Worm (Caenorhabditis elegans) whole organism, L4 larva: Measurements from ENCODE around the gene C16A3.5.

Source experiments
- D1046.2 ChIP-seq: fragments of 200-800 bp; sonication (Bioruptor generic); IDR thresholded peaks from 2 replicates; pipeline ENCODE4 v1.3.6; 2022; ENCODE audit warnings: missing genetic modification characterization, missing compliant biosample characterization
- F10B5.3 ChIP-seq: sonication (generic microtip); optimal IDR thresholded peaks from 2 replicates; lab custom pipeline; 2016; ENCODE audit warnings: mild to moderate bottlenecking, missing genetic modification characterization, missing compliant biosample characterization
- R02D3.7 ChIP-seq: fragments of 150-350 bp; sonication (generic microtip); optimal IDR thresholded peaks from 3 replicates; lab custom pipeline; 2014; ENCODE audit warnings: missing biosample characterization, missing genetic modification characterization
- T20F7.1 ChIP-seq: fragments of 200-800 bp; sonication (Bioruptor generic); optimal IDR thresholded peaks from 2 replicates; lab custom pipeline; 2018; ENCODE audit warnings: mild to moderate bottlenecking, missing genetic modification characterization, missing compliant biosample characterization
- Y5F2A.4 ChIP-seq: fragments of 200-800 bp; sonication (Bioruptor generic); optimal IDR thresholded peaks from 2 replicates; lab custom pipeline; 2018; ENCODE audit warnings: mild to moderate bottlenecking, missing genetic modification characterization, missing compliant biosample characterization
- Y75B8A.6 ChIP-seq: fragments of 200-800 bp; sonication (Bioruptor generic); IDR thresholded peaks from 2 replicates; pipeline ENCODE4 v1.3.6; 2022; ENCODE audit warnings: missing genetic modification reagents, missing genetic modification characterization, missing compliant biosample characterization
- ama-1 ChIP-seq: fragments of 150-350 bp; optimal IDR thresholded peaks from 2 replicates; lab custom pipeline; 2014; ENCODE audit warnings: inconsistent platforms, mixed read lengths
- ceh-32 ChIP-seq: sonication (generic microtip); optimal IDR thresholded peaks from 2 replicates; lab custom pipeline; 2016; ENCODE audit warnings: mild to moderate bottlenecking, missing genetic modification characterization, missing compliant biosample characterization; ENCODE audit not compliant: poor library complexity
- ceh-44 ChIP-seq: fragments of 200-800 bp; sonication (Bioruptor generic); IDR thresholded peaks from 2 replicates; pipeline ENCODE4 v1.3.6; 2022; ENCODE audit warnings: missing genetic modification reagents, missing genetic modification characterization, missing compliant biosample characterization
- daf-16 ChIP-seq, 3 experiments: sonication (generic microtip); optimal IDR thresholded peaks; 2 replicates each; lab custom pipeline; 2016 to 2017; ENCODE audit warnings: missing genetic modification characterization in 3 of 3, missing genetic modification reagents in 3 of 3, mild to moderate bottlenecking in 2 of 3, missing compliant biosample characterization in 2 of 3, missing biosample characterization in 1 of 3, moderate library complexity in 1 of 3
- daf-19 ChIP-seq: fragments of 200-800 bp; sonication (Bioruptor generic); conservative IDR thresholded peaks from 2 replicates; pipeline ENCODE4 v1.3.6; 2022; ENCODE audit warnings: missing genetic modification characterization, missing compliant biosample characterization
- dmd-6 ChIP-seq: fragments of 200-800 bp; sonication (Bioruptor generic); IDR thresholded peaks from 2 replicates; pipeline ENCODE4 v1.3.6; 2022; ENCODE audit warnings: missing genetic modification reagents, missing genetic modification characterization, missing compliant biosample characterization
- duxl-1 ChIP-seq: sonication (generic microtip); optimal IDR thresholded peaks from 2 replicates; lab custom pipeline; 2016; ENCODE audit warnings: mild to moderate bottlenecking, missing genetic modification characterization, moderate library complexity, missing compliant biosample characterization; ENCODE audit not compliant: poor library complexity
- dve-1 ChIP-seq: sonication (generic microtip); optimal IDR thresholded peaks from 2 replicates; lab custom pipeline; 2017; ENCODE audit warnings: antibody characterized with exemption, mild to moderate bottlenecking, missing genetic modification characterization, missing compliant biosample characterization; ENCODE audit not compliant: insufficient read depth
- fkh-10 ChIP-seq: fragments of 150-350 bp; optimal IDR thresholded peaks from 2 replicates; lab custom pipeline; 2014; ENCODE audit warnings: missing biosample characterization, missing genetic modification reagents, missing genetic modification characterization
- gei-8 ChIP-seq: fragments of 200-800 bp; sonication (Bioruptor generic); optimal IDR thresholded peaks from 2 replicates; lab custom pipeline; 2018; ENCODE audit warnings: mild to moderate bottlenecking, missing genetic modification characterization, missing compliant biosample characterization
- hif-1 ChIP-seq, 2 experiments: sonication (generic microtip); optimal IDR thresholded peaks; 2 replicates each; lab custom pipeline; 2016 to 2017; ENCODE audit warnings: missing compliant biosample characterization in 2 of 2, missing genetic modification characterization in 2 of 2, missing genetic modification reagents in 2 of 2, missing genotype in 2 of 2, mild to moderate bottlenecking in 1 of 2
- hlh-11 ChIP-seq: fragments of 200-800 bp; sonication (Bioruptor generic); optimal IDR thresholded peaks from 2 replicates; lab custom pipeline; 2018; ENCODE audit warnings: mild to moderate bottlenecking, missing genetic modification characterization, missing compliant biosample characterization
- hlh-30 ChIP-seq: sonication (generic microtip); optimal IDR thresholded peaks from 2 replicates; lab custom pipeline; 2017; ENCODE audit warnings: antibody characterized with exemption, mild to moderate bottlenecking, missing genetic modification characterization, missing compliant biosample characterization; ENCODE audit not compliant: insufficient read depth
- lim-7 ChIP-seq: fragments of 200-800 bp; sonication (Bioruptor generic); IDR thresholded peaks from 2 replicates; pipeline ENCODE4 v1.3.6; 2022; ENCODE audit warnings: missing genetic modification characterization, missing compliant biosample characterization
- lin-13 ChIP-seq: fragments of 150-350 bp; optimal IDR thresholded peaks from 2 replicates; lab custom pipeline; 2014; ENCODE audit warnings: missing biosample characterization, missing genetic modification reagents, missing genetic modification characterization
- lir-3 ChIP-seq: sonication (generic microtip); optimal IDR thresholded peaks from 2 replicates; lab custom pipeline; 2016; ENCODE audit warnings: mild to moderate bottlenecking, missing genetic modification characterization, missing compliant biosample characterization
- madf-9 ChIP-seq: fragments of 200-800 bp; sonication (Bioruptor generic); conservative IDR thresholded peaks from 2 replicates; pipeline ENCODE4 v1.3.6; 2022; ENCODE audit warnings: missing genetic modification reagents, missing genetic modification characterization, missing compliant biosample characterization
- mdl-1 ChIP-seq, 2 experiments: fragments of 150-350 bp in 1 of 2; sonication (generic microtip) in 1 of 2; optimal IDR thresholded peaks; 2 replicates each; lab custom pipeline; 2014 to 2017; ENCODE audit warnings: missing biosample characterization in 2 of 2, missing genetic modification characterization in 2 of 2
- mep-1 ChIP-seq: fragments of 150-350 bp; sonication (generic microtip); optimal IDR thresholded peaks from 3 replicates; lab custom pipeline; 2014; ENCODE audit warnings: missing biosample characterization, missing genetic modification characterization
- mes-2 ChIP-seq: sonication (generic microtip); optimal IDR thresholded peaks from 2 replicates; lab custom pipeline; 2016; ENCODE audit warnings: missing genotype, mild to moderate bottlenecking, missing genetic modification characterization, missing compliant biosample characterization; ENCODE audit not compliant: poor library complexity, severe bottlenecking
- nhr-111 ChIP-seq: fragments of 200-800 bp; sonication (Bioruptor generic); optimal IDR thresholded peaks from 2 replicates; lab custom pipeline; 2018; ENCODE audit warnings: mild to moderate bottlenecking, missing genetic modification characterization, missing compliant biosample characterization
- nhr-237 ChIP-seq: sonication (generic microtip); optimal IDR thresholded peaks from 2 replicates; lab custom pipeline; 2017; ENCODE audit warnings: missing biosample characterization, missing genetic modification characterization
- nhr-28 ChIP-seq: fragments of 150-350 bp; optimal IDR thresholded peaks from 2 replicates; lab custom pipeline; 2014; ENCODE audit warnings: missing biosample characterization, missing genetic modification characterization
- nhr-41 ChIP-seq: fragments of 200-800 bp; sonication (Bioruptor generic); IDR thresholded peaks from 2 replicates; pipeline ENCODE4 v1.3.6; 2022; ENCODE audit warnings: missing genetic modification reagents, missing genetic modification characterization, missing compliant biosample characterization
- nhr-48 ChIP-seq: sonication (generic microtip); optimal IDR thresholded peaks from 2 replicates; lab custom pipeline; 2016; ENCODE audit warnings: mild to moderate bottlenecking, missing genetic modification characterization, missing compliant biosample characterization
- nhr-6 ChIP-seq: fragments of 150-350 bp; optimal IDR thresholded peaks from 2 replicates; lab custom pipeline; 2014; ENCODE audit warnings: missing biosample characterization, missing genetic modification characterization
- nhr-77 ChIP-seq: fragments of 150-350 bp; optimal IDR thresholded peaks from 2 replicates; lab custom pipeline; 2014; ENCODE audit warnings: missing biosample characterization, missing genetic modification characterization
- php-3 ChIP-seq: fragments of 200-800 bp; sonication (Bioruptor generic); IDR thresholded peaks from 2 replicates; pipeline ENCODE4 v1.3.6; 2022; ENCODE audit warnings: missing genetic modification reagents, missing genetic modification characterization, missing compliant biosample characterization
- pqm-1 ChIP-seq: sonication (generic microtip); optimal IDR thresholded peaks from 2 replicates; lab custom pipeline; 2017; ENCODE audit warnings: missing biosample characterization, missing genetic modification characterization
- rbr-2 ChIP-seq: sonication (generic microtip); optimal IDR thresholded peaks from 2 replicates; lab custom pipeline; 2016; ENCODE audit warnings: missing genotype, missing genetic modification characterization, missing compliant biosample characterization
- skn-1 ChIP-seq: fragments of 150-350 bp; optimal IDR thresholded peaks from 2 replicates; lab custom pipeline; 2014; ENCODE audit warnings: missing biosample characterization, missing genetic modification characterization
- snpc-1.2 ChIP-seq: fragments of 200-800 bp; sonication (Bioruptor generic); IDR thresholded peaks from 2 replicates; pipeline ENCODE4 v1.3.6; 2022; ENCODE audit warnings: missing genetic modification reagents, missing genetic modification characterization, missing compliant biosample characterization
- spr-1 ChIP-seq: sonication (generic microtip); optimal IDR thresholded peaks from 2 replicates; lab custom pipeline; 2016; ENCODE audit warnings: mild to moderate bottlenecking, missing genetic modification characterization, missing compliant biosample characterization
- tag-97 ChIP-seq: fragments of 200-800 bp; sonication (Bioruptor generic); IDR thresholded peaks from 2 replicates; pipeline ENCODE4 v1.3.6; 2022; ENCODE audit warnings: missing genetic modification characterization, missing compliant biosample characterization
- tra-1 ChIP-seq: fragments of 200-800 bp; sonication (Bioruptor generic); IDR thresholded peaks from 2 replicates; pipeline ENCODE4 v1.3.6; 2022; ENCODE audit warnings: missing genetic modification reagents, missing genetic modification characterization, missing compliant biosample characterization
- unc-39 ChIP-seq: sonication (generic microtip); optimal IDR thresholded peaks from 2 replicates; lab custom pipeline; 2017; ENCODE audit warnings: missing biosample characterization, missing genetic modification characterization
- zag-1 ChIP-seq: fragments of 150-350 bp; optimal IDR thresholded peaks from 2 replicates; lab custom pipeline; 2014; ENCODE audit warnings: missing biosample characterization, missing genetic modification characterization
- zip-2 ChIP-seq: fragments of 150-350 bp; optimal IDR thresholded peaks from 2 replicates; lab custom pipeline; 2014; ENCODE audit warnings: missing biosample characterization, missing genetic modification characterization
- ztf-11 ChIP-seq: fragments of 150-350 bp; optimal IDR thresholded peaks from 2 replicates; lab custom pipeline; 2014; ENCODE audit warnings: missing biosample characterization, missing genetic modification characterization

C16A3.5 gene

DNA sequence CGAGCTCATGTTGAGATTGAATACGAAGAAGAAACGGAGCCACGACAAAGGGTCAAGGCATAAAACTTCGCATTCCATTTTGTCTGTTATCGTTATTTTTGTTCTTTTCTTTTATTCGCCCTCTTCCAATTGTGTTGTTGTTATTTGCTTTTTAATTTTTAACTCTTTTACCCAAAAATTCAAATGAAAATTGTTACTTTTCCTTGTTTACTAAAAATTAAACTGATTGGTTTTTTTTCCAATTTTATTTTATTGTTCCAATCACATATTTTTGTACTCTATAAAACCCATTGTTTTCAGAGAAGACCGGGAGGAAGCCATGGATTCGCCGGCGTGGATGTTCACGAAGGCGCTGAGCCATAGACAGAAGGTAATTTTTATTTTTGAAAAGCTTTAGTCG lies at the start of gene C16A3.5:
C16A3.5 (plus strand) TSS at position 301 of the 400 bp plus-strand sequence.
- TF ChIP-seq Y5F2A.4 (GFP tag; lab: Kevin White, UChicago): no peak
- TF ChIP-seq ama-1 (lab: Kevin White, UChicago): peak; percentile 55

DNA sequence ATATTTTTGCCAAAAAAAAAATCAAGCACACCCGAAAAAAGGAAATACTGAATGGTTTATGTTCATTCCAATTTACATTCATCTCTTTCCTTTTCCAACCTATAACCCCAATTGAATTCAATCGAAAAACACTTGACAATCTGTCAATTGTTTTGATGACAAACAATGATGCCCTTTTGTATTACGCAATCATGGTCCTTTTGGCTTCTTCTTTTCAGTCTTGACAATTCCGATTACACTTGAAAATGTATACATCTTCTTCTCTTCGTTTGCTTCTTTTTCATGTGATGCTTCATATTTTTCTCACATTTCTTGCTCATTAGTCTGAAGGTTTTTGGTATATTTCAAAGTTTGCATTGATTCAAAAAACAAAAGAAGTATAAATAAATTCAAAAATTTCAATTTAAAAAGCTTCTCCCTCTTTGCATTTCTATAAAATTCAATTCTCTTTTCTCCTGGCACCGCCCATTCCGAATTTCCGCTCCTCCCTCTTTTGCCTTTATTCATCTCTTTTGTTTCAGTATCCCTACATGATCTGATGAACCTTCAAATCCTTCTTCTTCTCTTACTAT lies 49.3 kb upstream of the C16A3.5 start, which contains the start of gene C56G2.4:
C56G2.4 (plus strand) TSS at position 522 of the 572 bp plus-strand sequence.
- TF ChIP-seq nhr-111: no peak
- TF ChIP-seq D1046.2: no peak
- no peak for TF ChIP-seq hlh-30 (tag; lab: Kevin White, UChicago)
- no peak for TF ChIP-seq mdl-1 (tag; optimal IDR thresholded peaks at IDR 0.05; lab: Kevin White, UChicago)
- TF ChIP-seq Y75B8A.6 (GFP tag; lab: Robert Waterston, UW): no peak
- no peak for TF ChIP-seq skn-1
- no peak for TF ChIP-seq nhr-6
- no peak for TF ChIP-seq snpc-1.2 (GFP tag; lab: Robert Waterston, UW)
- no peak for TF ChIP-seq lir-3 (tag; lab: Kevin White, UChicago)
- no peak for TF ChIP-seq nhr-237 (tag; lab: Kevin White, UChicago)
- no peak for TF ChIP-seq tra-1 (GFP tag; lab: Robert Waterston, UW)
- no peak for TF ChIP-seq nhr-41 (GFP tag; lab: Robert Waterston, UW)
- no peak for TF ChIP-seq gei-8 (GFP tag; lab: Kevin White, UChicago)
- no peak for TF ChIP-seq ceh-44 (GFP tag; lab: Robert Waterston, UW)

DNA sequence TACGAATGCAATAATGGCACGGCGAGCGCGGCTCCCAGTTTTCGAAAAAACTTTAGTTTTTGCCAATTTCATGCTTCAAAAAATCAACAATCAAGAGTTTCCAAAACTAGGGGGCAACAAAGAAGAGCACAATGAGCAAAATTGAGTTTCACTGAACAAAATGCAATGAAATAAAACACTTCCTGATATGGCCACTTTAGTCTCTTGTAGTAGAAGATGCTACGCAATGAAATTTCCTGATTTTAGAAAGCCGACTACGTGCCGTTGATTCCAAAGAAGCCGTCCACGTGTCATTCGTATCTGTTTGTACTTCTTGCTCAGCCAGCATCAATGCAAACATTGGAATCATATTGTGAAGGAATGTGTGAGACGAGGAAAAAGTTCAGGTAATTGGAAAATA lies 46.2 kb upstream of the C16A3.5 start:
- peak; percentile 24 for TF ChIP-seq fkh-10 (GFP tag; lab: Kevin White, UChicago)
- no peak for TF ChIP-seq duxl-1 (tag; lab: Kevin White, UChicago)
- no peak for TF ChIP-seq zag-1 (tag; lab: Kevin White, UChicago)

DNA sequence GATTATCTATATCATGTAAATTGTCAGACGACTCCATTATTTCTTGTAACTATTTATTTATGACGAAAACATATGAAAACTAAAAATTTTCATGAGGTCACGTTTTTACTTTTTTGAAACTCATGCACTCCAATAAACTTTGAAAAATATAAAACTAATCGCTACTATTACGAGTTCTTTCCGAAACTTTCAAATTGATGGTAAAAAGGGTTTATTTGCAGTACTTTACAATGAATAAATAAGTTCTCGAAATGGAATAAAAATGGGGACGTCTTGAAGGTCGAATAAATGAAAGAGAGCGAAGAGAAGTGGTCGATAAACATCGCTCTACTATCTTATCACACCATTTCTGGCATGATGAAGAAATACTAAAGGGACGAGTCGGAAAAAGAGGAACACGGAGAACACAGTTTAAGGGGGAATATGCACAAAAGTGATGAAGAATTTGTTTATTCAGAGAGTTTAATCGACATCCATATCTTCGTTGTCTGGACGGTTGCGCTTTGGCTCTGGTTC lies 40.6 kb upstream of the C16A3.5 start, which contains the start of gene let-767:
let-767 (minus strand) TSS at position 51 of the 516 bp plus-strand sequence.
- TF ChIP-seq T20F7.1 (GFP tag; lab: Kevin White, UChicago) (no peak), dmd-6 (peak; percentile 7; the same call in 1 of the 2 replicates), ceh-32 (tag; lab: Kevin White, UChicago) (no peak), nhr-28 (peak; percentile 41), daf-16 (GFP tag; optimal IDR thresholded peaks at IDR 0.05; lab: Kevin White, UChicago) (no peak), daf-16 (tag; optimal IDR thresholded peaks at IDR 0.05; lab: Kevin White, UChicago) (peak; percentile 68), ztf-11 (tag; lab: Kevin White, UChicago) (no peak), php-3 (no peak), madf-9 (GFP tag; lab: Robert Waterston, UW) (no peak), lin-13 (GFP tag; lab: Kevin White, UChicago) (peak; percentile 47), ceh-44 (GFP tag; lab: Robert Waterston, UW) (no peak), mep-1 (tag; lab: Kevin White, UChicago) (peak; percentile 21), hif-1 (tag; optimal IDR thresholded peaks at IDR 0.05; lab: Kevin White, UChicago) (no peak), rbr-2 (tag; lab: Kevin White, UChicago) (no peak), spr-1 (no peak), hlh-11 (tag; lab: Kevin White, UChicago) (peak; percentile 28), nhr-48 (tag; lab: Kevin White, UChicago) (no peak), zip-2 (no peak), daf-19 (no peak), hlh-30 (tag; lab: Kevin White, UChicago) (no peak), R02D3.7 (no peak), nhr-77 (tag; lab: Kevin White, UChicago) (no peak), lim-7 (GFP tag; lab: Robert Waterston, UW) (no peak), pqm-1 (tag; lab: Kevin White, UChicago) (peak; percentile 70), mes-2 (tag; lab: Kevin White, UChicago) (no peak), tag-97 (GFP tag; lab: Robert Waterston, UW) (no peak), ama-1 (lab: Kevin White, UChicago) (no peak), unc-39 (tag; lab: Kevin White, UChicago) (no peak), F10B5.3 (tag; lab: Kevin White, UChicago) (no peak), dve-1 (tag; lab: Kevin White, UChicago) (no peak)
